Worm (Caenorhabditis elegans): ENCODE data around the gene clc-21.
"Not testable (repeated sequence)": the region's sequence is repeated elsewhere in the genome, so short reads cannot be mapped to it uniquely, and the experiment has no call there.

clc-21 gene

ce11 chrV:17460061-17460460 lies 43.1 kb downstream of the clc-21 start, which contains the start of gene srz-48:
Gene srz-48 (minus strand): TSS chrV:17460161.
- TF ChIP-seq jun-1 (tag; optimal IDR thresholded peaks at IDR 0.05) (no peak), pha-4 (tag; optimal IDR thresholded peaks at IDR 0.05) (no peak), tbx-2 (tag; optimal IDR thresholded peaks at IDR 0.05) (no peak)

- not testable (repeated sequence) for TF ChIP-seq skn-1, elt-2, ceh-28 (tag; optimal IDR thresholded peaks at IDR 0.05)
Measured at ce11 chrV:17464278-17464677, 47.3 kb downstream of the clc-21 start, which contains the start of gene F20E11.7. Gene F20E11.7 (plus strand): TSS chrV:17464578.

ce11 chrV:17466751-17467150 lies 49.8 kb downstream of the clc-21 start, which contains the start of gene srw-72:
Gene srw-72 (plus strand): TSS chrV:17467051.
- TF ChIP-seq nhr-77 (tag; optimal IDR thresholded peaks at IDR 0.05) (no peak), hmg-11 (tag; optimal IDR thresholded peaks at IDR 0.05) (no peak), elt-2 (tag; optimal IDR thresholded peaks at IDR 0.05) (no peak), lsy-12 (tag; optimal IDR thresholded peaks at IDR 0.05) (no peak), elt-3 (tag; optimal IDR thresholded peaks at IDR 0.05) (no peak), ceh-9 (tag; optimal IDR thresholded peaks at IDR 0.05) (no peak), snpc-4 (tag; optimal IDR thresholded peaks at IDR 0.05) (no peak), ceh-82 (tag; optimal IDR thresholded peaks at IDR 0.05) (no peak), nhr-76 (tag; optimal IDR thresholded peaks at IDR 0.05) (no peak), zag-1 (tag; optimal IDR thresholded peaks at IDR 0.05) (no peak), nhr-237 (tag; optimal IDR thresholded peaks at IDR 0.05) (no peak), lin-39 (tag; optimal IDR thresholded peaks at IDR 0.05) (no peak), ZK546.5 (tag; optimal IDR thresholded peaks at IDR 0.05) (no peak), daf-12 (tag; optimal IDR thresholded peaks at IDR 0.05) (no peak), ceh-28 (tag; optimal IDR thresholded peaks at IDR 0.05) (no peak), pha-4 (tag; optimal IDR thresholded peaks at IDR 0.05) (no peak), nhr-67 (tag; optimal IDR thresholded peaks at IDR 0.05) (no peak)

- TF ChIP-seq lin-15B (tag; optimal IDR thresholded peaks at IDR 0.05) (no peak), daf-12 (tag; optimal IDR thresholded peaks at IDR 0.05) (no peak), ztf-4 (tag; optimal IDR thresholded peaks at IDR 0.05) (no peak), nhr-28 (tag; optimal IDR thresholded peaks at IDR 0.05) (no peak), lsy-12 (tag; optimal IDR thresholded peaks at IDR 0.05) (no peak), nhr-25 (tag; optimal IDR thresholded peaks at IDR 0.05) (no peak), eor-1 (tag; optimal IDR thresholded peaks at IDR 0.05) (no peak), ceh-28 (tag; optimal IDR thresholded peaks at IDR 0.05) (no peak)
Measured at ce11 chrV:17467881-17468280, 50.9 kb downstream of the clc-21 start.

All from whole organism, L3 larva.